Worm (Caenorhabditis elegans) whole organism, late embryonic: ENCODE results near the gene F21C10.7.

Experiments used
- F13H6.1 ChIP-seq: sonication (generic microtip); optimal IDR thresholded peaks from 2 replicates; lab custom pipeline; 2016; ENCODE audit warnings: missing genetic modification characterization, missing compliant biosample characterization
- elt-2 ChIP-seq: sonication (generic microtip); optimal IDR thresholded peaks from 2 replicates; lab custom pipeline; 2016; ENCODE audit warnings: missing genetic modification reagents, missing genetic modification characterization, missing compliant biosample characterization
- hlh-15 ChIP-seq: sonication (generic microtip); optimal IDR thresholded peaks from 2 replicates; lab custom pipeline; 2016; ENCODE audit warnings: missing genetic modification characterization, missing compliant biosample characterization
- pax-1 ChIP-seq: fragments of 150-350 bp; optimal IDR thresholded peaks from 2 replicates; lab custom pipeline; 2014; ENCODE audit warnings: missing biosample characterization, missing genetic modification characterization
- pha-4 ChIP-seq: fragments of 150-350 bp; optimal IDR thresholded peaks from 2 replicates; lab custom pipeline; 2018; ENCODE audit warnings: missing biosample characterization, missing genetic modification reagents, missing genetic modification characterization
- unc-55 ChIP-seq: sonication (generic microtip); optimal IDR thresholded peaks from 2 replicates; lab custom pipeline; 2017; ENCODE audit warnings: missing biosample characterization, missing genetic modification reagents, missing genetic modification characterization

- TF ChIP-seq pax-1 (tag; lab: Kevin White, UChicago) (no peak), unc-55 (GFP tag; lab: Kevin White, UChicago) (no peak), F13H6.1 (no peak), hlh-15 (no peak), elt-2 (tag; lab: Kevin White, UChicago) (no peak), pha-4 (tag; lab: Kevin White, UChicago) (no peak)
Measured at ce11 chrV:9133950-9134349, 21.4 kb downstream of the F21C10.7 start, which contains the start of gene B0222.1.
